Fruit fly (Drosophila melanogaster) whole organism, embryonic: ENCODE measurements around the gene CG16717.

Experiments used
- BtbVII ChIP-seq: fragments of 200-800 bp; sonication (Bioruptor generic); optimal IDR thresholded peaks from 3 replicates; lab custom pipeline; 2017; ENCODE audit warnings: missing biosample characterization, mild to moderate bottlenecking, missing genetic modification characterization
- CG10147 ChIP-seq: fragments of 200-800 bp; sonication (Bioruptor generic); optimal IDR thresholded peaks from 2 replicates; lab custom pipeline; 2019; ENCODE audit warnings: missing biosample characterization, mild to moderate bottlenecking, missing genetic modification characterization, moderate library complexity
- CG10274 ChIP-seq: fragments of 200-800 bp; sonication (Bioruptor generic); optimal IDR thresholded peaks from 3 replicates; lab custom pipeline; 2017; ENCODE audit warnings: missing biosample characterization, mild to moderate bottlenecking, missing genetic modification characterization
- CG10959 ChIP-seq: fragments of 200-800 bp; sonication (Bioruptor generic); IDR thresholded peaks from 2 replicates; pipeline ENCODE4 v1.3.6; 2022; ENCODE audit warnings: missing biosample characterization, missing genetic modification characterization
- CG12155 ChIP-seq: fragments of 200-800 bp; sonication (Bioruptor generic); optimal IDR thresholded peaks from 3 replicates; lab custom pipeline; 2016; ENCODE audit warnings: missing biosample characterization, missing genetic modification characterization
- CG14710 ChIP-seq: fragments of 200-800 bp; sonication (Bioruptor generic); optimal IDR thresholded peaks from 3 replicates; lab custom pipeline; 2019; ENCODE audit warnings: missing biosample characterization, mild to moderate bottlenecking, missing genetic modification characterization, moderate library complexity
- CG15269 ChIP-seq: fragments of 200-800 bp; sonication (Bioruptor generic); optimal IDR thresholded peaks from 2 replicates; lab custom pipeline; 2018; ENCODE audit warnings: missing biosample characterization, mild to moderate bottlenecking, missing genetic modification characterization, moderate library complexity
- CG15514 ChIP-seq: fragments of 200-800 bp; sonication (Bioruptor generic); optimal IDR thresholded peaks from 3 replicates; lab custom pipeline; 2017; ENCODE audit warnings: missing biosample characterization, missing genetic modification characterization, mild to moderate bottlenecking, moderate library complexity, missing genetic modification reagents
- CG17912 ChIP-seq: fragments of 200-800 bp; sonication (Bioruptor generic); optimal IDR thresholded peaks from 2 replicates; lab custom pipeline; 2018; ENCODE audit warnings: missing biosample characterization, mild to moderate bottlenecking, missing genetic modification characterization
- CG2129 ChIP-seq: fragments of 200-800 bp; sonication (Bioruptor generic); IDR thresholded peaks from 2 replicates; pipeline ENCODE4 v1.3.6; 2022; ENCODE audit warnings: missing biosample characterization, missing genetic modification characterization; ENCODE audit not compliant: partially characterized antibody
- CG3163 ChIP-seq: fragments of 200-800 bp; sonication (Bioruptor generic); optimal IDR thresholded peaks from 3 replicates; lab custom pipeline; 2016; ENCODE audit warnings: missing biosample characterization, missing genetic modification characterization
- CG32532 ChIP-seq: fragments of 200-800 bp; sonication (Bioruptor generic); IDR thresholded peaks from 2 replicates; pipeline ENCODE4 v1.3.6; 2022; ENCODE audit warnings: missing biosample characterization, missing genetic modification characterization
- CG34376 ChIP-seq: fragments of 200-800 bp; sonication (Bioruptor generic); optimal IDR thresholded peaks from 2 replicates; lab custom pipeline; 2018; ENCODE audit warnings: missing biosample characterization, mild to moderate bottlenecking, missing genetic modification characterization
- CG3847 ChIP-seq: fragments of 200-800 bp; sonication (Bioruptor generic); IDR thresholded peaks from 2 replicates; pipeline ENCODE4 v1.3.6; 2022; ENCODE audit warnings: missing biosample characterization, missing genetic modification characterization
- CG4360 ChIP-seq: fragments of 200-800 bp; sonication (Bioruptor generic); IDR thresholded peaks from 2 replicates; pipeline ENCODE4 v1.3.6; 2022; ENCODE audit warnings: missing biosample characterization, missing genetic modification characterization
- CG5180 ChIP-seq: fragments of 200-800 bp; sonication (Bioruptor generic); optimal IDR thresholded peaks from 3 replicates; lab custom pipeline; 2017; ENCODE audit warnings: missing biosample characterization, missing genetic modification characterization, mild to moderate bottlenecking, moderate library complexity, missing genetic modification reagents
- CG5953 ChIP-seq: fragments of 200-800 bp; sonication (Bioruptor generic); IDR thresholded peaks from 2 replicates; pipeline ENCODE4 v1.3.6; 2022; ENCODE audit warnings: missing biosample characterization, missing genetic modification characterization
- CG6813 ChIP-seq: fragments of 200-800 bp; sonication (Bioruptor generic); optimal IDR thresholded peaks from 2 replicates; lab custom pipeline; 2017; ENCODE audit warnings: missing biosample characterization, missing genetic modification characterization, mild to moderate bottlenecking, moderate library complexity, missing genetic modification reagents
- CG7928 ChIP-seq: fragments of 200-800 bp; sonication (Bioruptor generic); optimal IDR thresholded peaks from 2 replicates; lab custom pipeline; 2017; ENCODE audit warnings: missing biosample characterization, mild to moderate bottlenecking, missing genetic modification characterization
- CkIIα-i1 ChIP-seq: fragments of 200-800 bp; sonication (Bioruptor generic); IDR thresholded peaks from 2 replicates; pipeline ENCODE4 v1.3.6; 2022; ENCODE audit warnings: missing biosample characterization, missing genetic modification characterization
- Dad ChIP-seq: fragments of 200-800 bp; sonication (Bioruptor generic); optimal IDR thresholded peaks from 3 replicates; lab custom pipeline; 2016; ENCODE audit warnings: missing biosample characterization, missing genetic modification characterization
- Dfd ChIP-seq, 2 experiments: fragments of >200 bp; optimal IDR thresholded peaks; 2 replicates each; lab custom pipeline; 2017; ENCODE audit warnings: missing biosample characterization in 2 of 2, missing genetic modification characterization in 2 of 2
- Gsc ChIP-seq: fragments of 200-800 bp; sonication (Bioruptor generic); IDR thresholded peaks from 2 replicates; pipeline ENCODE4 v1.3.6; 2022; ENCODE audit warnings: missing biosample characterization, missing genetic modification characterization
- Gug ChIP-seq: fragments of 200-800 bp; sonication (Bioruptor generic); IDR thresholded peaks from 4 replicates; pipeline ENCODE4 v1.3.6; 2022; ENCODE audit warnings: missing biosample characterization, missing genetic modification characterization
- Mad ChIP-seq: fragments of 200-800 bp; sonication (Bioruptor generic); optimal IDR thresholded peaks from 2 replicates; lab custom pipeline; 2016; ENCODE audit warnings: missing biosample characterization, missing genetic modification characterization
- Max ChIP-seq: fragments of 200-800 bp; sonication (Bioruptor generic); optimal IDR thresholded peaks from 2 replicates; lab custom pipeline; 2016; ENCODE audit warnings: missing biosample characterization, mild to moderate bottlenecking, missing genetic modification characterization
- NK7.1 ChIP-seq: fragments of 200-800 bp; sonication (Bioruptor generic); optimal IDR thresholded peaks from 3 replicates; lab custom pipeline; 2016; ENCODE audit warnings: missing biosample characterization, missing genetic modification characterization
- Neu2 ChIP-seq: fragments of 200-800 bp; sonication (Bioruptor generic); optimal IDR thresholded peaks from 3 replicates; lab custom pipeline; 2016; ENCODE audit warnings: missing biosample characterization, missing genetic modification characterization, borderline replicate concordance
- Nf-YC ChIP-seq: fragments of 200-800 bp; optimal IDR thresholded peaks from 3 replicates; lab custom pipeline; 2019; ENCODE audit warnings: missing biosample characterization, mild to moderate bottlenecking, missing genetic modification characterization, moderate library complexity
- Side ChIP-seq: fragments of 200-800 bp; sonication (Bioruptor generic); optimal IDR thresholded peaks from 2 replicates; lab custom pipeline; 2016; ENCODE audit warnings: missing biosample characterization, missing genetic modification characterization
- Vsx1 ChIP-seq: fragments of 200-800 bp; sonication (Bioruptor generic); optimal IDR thresholded peaks from 2 replicates; lab custom pipeline; 2017; ENCODE audit warnings: missing biosample characterization, mild to moderate bottlenecking, missing genetic modification characterization, missing genetic modification reagents
- ash1 ChIP-seq: fragments of 200-800 bp; sonication (Bioruptor generic); optimal IDR thresholded peaks from 2 replicates; lab custom pipeline; 2018; ENCODE audit warnings: missing biosample characterization, mild to moderate bottlenecking, missing genetic modification characterization
- crc ChIP-seq: fragments of 200-800 bp; sonication (Bioruptor generic); optimal IDR thresholded peaks from 2 replicates; lab custom pipeline; 2016; ENCODE audit warnings: missing biosample characterization, missing genetic modification characterization
- dan ChIP-seq: fragments of 200-800 bp; sonication (Bioruptor generic); IDR thresholded peaks from 2 replicates; pipeline ENCODE4 v1.3.6; 2022; ENCODE audit warnings: missing biosample characterization, missing genetic modification characterization
- dm ChIP-seq: fragments of 200-800 bp; sonication (Bioruptor generic); optimal IDR thresholded peaks from 3 replicates; lab custom pipeline; 2016; ENCODE audit warnings: missing biosample characterization, missing genetic modification characterization
- grau ChIP-seq: fragments of 200-800 bp; optimal IDR thresholded peaks from 3 replicates; lab custom pipeline; 2019; ENCODE audit warnings: missing biosample characterization, mild to moderate bottlenecking, missing genetic modification characterization, moderate library complexity
- h ChIP-seq: fragments of >200 bp; optimal IDR thresholded peaks from 2 replicates; lab custom pipeline; 2017
- jumu ChIP-seq: fragments of 200-800 bp; sonication (Bioruptor generic); optimal IDR thresholded peaks from 3 replicates; lab custom pipeline; 2016; ENCODE audit warnings: missing biosample characterization, missing genetic modification characterization
- lov ChIP-seq, 2 experiments: fragments of 200-800 bp in 1 of 2; fragments of >200 bp in 1 of 2; sonication (Bioruptor generic) in 1 of 2; IDR thresholded peaks in 1 of 2; optimal IDR thresholded peaks in 1 of 2; 2 replicates in 1 of 2; 3 replicates in 1 of 2; pipeline versions ENCODE4 v1.3.6 to Lab custom; 2017 to 2022; ENCODE audit warnings: missing biosample characterization in 1 of 2, missing genetic modification characterization in 1 of 2
- maf-S ChIP-seq: fragments of 200-800 bp; sonication (Bioruptor generic); optimal IDR thresholded peaks from 2 replicates; lab custom pipeline; 2016; ENCODE audit warnings: missing biosample characterization, missing genetic modification characterization
- mam ChIP-seq: fragments of 200-800 bp; sonication (Bioruptor generic); optimal IDR thresholded peaks from 3 replicates; lab custom pipeline; 2016; ENCODE audit warnings: missing biosample characterization, missing genetic modification characterization
- nerfin-2 ChIP-seq: fragments of 200-800 bp; sonication (Bioruptor generic); IDR thresholded peaks from 2 replicates; pipeline ENCODE4 v1.3.6; 2022; ENCODE audit warnings: missing biosample characterization, missing genetic modification characterization; ENCODE audit not compliant: partially characterized antibody
- peb ChIP-seq: fragments of 200-800 bp; sonication (Bioruptor generic); IDR thresholded peaks from 2 replicates; pipeline ENCODE4 v1.3.6; 2022; ENCODE audit warnings: missing biosample characterization, missing genetic modification characterization
- prd ChIP-seq, 3 experiments: fragments of >200 bp in 2 of 3; fragments of 200-800 bp in 1 of 3; sonication (Bioruptor generic) in 1 of 3; optimal IDR thresholded peaks in 2 of 3; IDR thresholded peaks in 1 of 3; 2 replicates in 2 of 3; 3 replicates in 1 of 3; pipeline versions ENCODE4 v1.3.6 to Lab custom; 2017 to 2022; ENCODE audit warnings: missing biosample characterization in 1 of 3, missing genetic modification characterization in 1 of 3
- psq ChIP-seq: fragments of 200-800 bp; sonication (Bioruptor generic); optimal IDR thresholded peaks from 2 replicates; lab custom pipeline; 2017; ENCODE audit warnings: missing biosample characterization, missing genetic modification characterization
- schlank ChIP-seq: fragments of 200-800 bp; sonication (Bioruptor generic); optimal IDR thresholded peaks from 2 replicates; lab custom pipeline; 2018; ENCODE audit warnings: missing biosample characterization, mild to moderate bottlenecking, missing genetic modification characterization
- slp2 ChIP-seq: fragments of 200-800 bp; sonication (Bioruptor generic); optimal IDR thresholded peaks from 2 replicates; lab custom pipeline; 2016; ENCODE audit warnings: missing biosample characterization, missing genetic modification characterization
- trem ChIP-seq: fragments of 200-800 bp; optimal IDR thresholded peaks from 3 replicates; lab custom pipeline; 2019; ENCODE audit warnings: missing biosample characterization, mild to moderate bottlenecking, missing genetic modification characterization, moderate library complexity

The CG16717 gene

dm6 chr3L:9713828-9714536 lies 35.0 kb downstream of the CG16717 start, which contains the start of gene vsg (continued):
- TF ChIP-seq Side = peak; percentile 13
- TF ChIP-seq NK7.1 = no peak
- no peak for TF ChIP-seq CG10959 (GFP tag; lab: Robert Waterston, UW)
- TF ChIP-seq ash1 (GFP tag; lab: Kevin White, UChicago) = no peak
- TF ChIP-seq CG5180 = peak; percentile 35
- peak; percentile 8 for TF ChIP-seq Mad (GFP tag; lab: Kevin White, UChicago)
- TF ChIP-seq trem = peak; percentile 76
- TF ChIP-seq crc (GFP tag; lab: Kevin White, UChicago) = no peak
- TF ChIP-seq lov (optimal IDR thresholded peaks at IDR 0.05; lab: Kevin White, UChicago) = no peak
- TF ChIP-seq lov (GFP tag; IDR thresholded peaks at IDR 0.05; lab: Robert Waterston, UW) = peak; percentile 59; the same call in 1 of the 3 replicates
- TF ChIP-seq CG3847 (GFP tag; lab: Robert Waterston, UW) = peak; percentile 62
- TF ChIP-seq psq (GFP tag; lab: Kevin White, UChicago) = peak; percentile 37
- peak; percentile 68 for TF ChIP-seq mam (GFP tag; lab: Kevin White, UChicago)
- peak; percentile 45 for TF ChIP-seq BtbVII (GFP tag; lab: Kevin White, UChicago)
- TF ChIP-seq Gug = peak; percentile 81; the same call in 3 of the 4 replicates
- peak; percentile 19 for TF ChIP-seq jumu
- no peak for TF ChIP-seq CG10274 (GFP tag; lab: Kevin White, UChicago)
- TF ChIP-seq CG2129 = peak; percentile 57; the same call in 1 of the 2 replicates
- TF ChIP-seq CG12155 (GFP tag; lab: Kevin White, UChicago) = peak; percentile 85
- peak; percentile 0 for TF ChIP-seq slp2
- peak; percentile 86 for TF ChIP-seq CG15269 (tag; lab: Kevin White, UChicago)
- no peak for TF ChIP-seq Dfd (GFP tag; optimal IDR thresholded peaks at IDR 0.05; lab: Kevin White, UChicago)
- no peak for TF ChIP-seq Gsc (GFP tag; lab: Robert Waterston, UW)
- TF ChIP-seq Max = peak; percentile 58
- no peak for TF ChIP-seq CG6813
- no peak for TF ChIP-seq CG3163
- TF ChIP-seq Dad = no peak
- peak; percentile 19 for TF ChIP-seq schlank
- TF ChIP-seq CG4360 (GFP tag; lab: Robert Waterston, UW) = 0 out of 2 replicates have a peak, but pooled peaks have one; percentile 3
- TF ChIP-seq CG32532 (GFP tag; lab: Robert Waterston, UW) = peak; percentile 79
- TF ChIP-seq dan (GFP tag; lab: Robert Waterston, UW) = no peak
- peak; percentile 38 for TF ChIP-seq maf-S (GFP tag; lab: Kevin White, UChicago)
- TF ChIP-seq prd (optimal IDR thresholded peaks at IDR 0.05; lab: Kevin White, UChicago) = no peak
- TF ChIP-seq prd (GFP tag; IDR thresholded peaks at IDR 0.05; lab: Robert Waterston, UW) = peak; percentile 79
- 0 out of 2 replicates have a peak, but pooled peaks have one; percentile 16 for TF ChIP-seq peb (GFP tag; lab: Robert Waterston, UW)
- TF ChIP-seq Vsx1 = peak; percentile 41
- TF ChIP-seq CkIIα-i1 (GFP tag; lab: Robert Waterston, UW) = no peak
- peak; percentile 38 for TF ChIP-seq CG15514 (GFP tag; lab: Kevin White, UChicago)
- peak; percentile 85 for TF ChIP-seq Nf-YC (tag; lab: Kevin White, UChicago)
- TF ChIP-seq dm (GFP tag; lab: Kevin White, UChicago) = peak; percentile 8
- peak; percentile 92 for TF ChIP-seq CG7928 (GFP tag; lab: Kevin White, UChicago)
- TF ChIP-seq CG34376 (GFP tag; lab: Kevin White, UChicago) = no peak
- peak; percentile 23 for TF ChIP-seq CG17912
- TF ChIP-seq h (lab: Kevin White, UChicago) = no peak
- TF ChIP-seq CG10147 (GFP tag; lab: Kevin White, UChicago) = peak; percentile 76
- TF ChIP-seq CG14710 (tag; lab: Kevin White, UChicago) = peak; percentile 94
- TF ChIP-seq nerfin-2 = peak; percentile 78
- no peak for TF ChIP-seq Neu2 (GFP tag; lab: Kevin White, UChicago)
- TF ChIP-seq grau (tag; lab: Kevin White, UChicago) = peak; percentile 88
- TF ChIP-seq CG5953 (GFP tag; lab: Robert Waterston, UW) = peak; percentile 34; the same call in 1 of the 2 replicates
